Fruit fly (Drosophila melanogaster): ENCODE results near the gene CG42266.
A peak's percentile ranks its signal among the peaks of the same experiment; 100 is the strongest.

Gene CG42266

dm6 chr2L:16307026-16307703 lies 33.0 kb downstream of the CG42266 start, which contains the start of the genes CG5861 and Syx5:
Gene CG5861, minus strand, starts transcription at chr2L:16307298.
Gene Syx5, plus strand, starts transcription at chr2L:16307346.
- TF ChIP-seq noc (tag; optimal IDR thresholded peaks at IDR 0.05) = peak; percentile 74

- peak; percentile 44 for TF ChIP-seq noc (tag; optimal IDR thresholded peaks at IDR 0.05)
Observed at dm6 chr2L:16302773-16303279, 37.3 kb downstream of the CG42266 start, which contains the start of gene GMF. Gene GMF, minus strand, starts transcription at chr2L:16302954.

- no peak for TF ChIP-seq noc (tag; optimal IDR thresholded peaks at IDR 0.05)
Observed at dm6 chr2L:16299466-16300311, 40.5 kb downstream of the CG42266 start, which contains the start of the genes heix and CG17328. Gene heix, minus strand, starts transcription at chr2L:16299858. Gene CG17328, plus strand, starts transcription at chr2L:16299943.

dm6 chr2L:16293703-16294233 lies 46.4 kb downstream of the CG42266 start, which contains the start of gene Cyp303a1:
Gene Cyp303a1, plus strand, starts transcription at chr2L:16294183.
- TF ChIP-seq noc (tag; optimal IDR thresholded peaks at IDR 0.05) = no peak

dm6 chr2L:16292975-16293501 lies 47.1 kb downstream of the CG42266 start, which contains the start of gene CG13258:
Gene CG13258, minus strand, starts transcription at chr2L:16293025.
- no peak for TF ChIP-seq noc (tag; optimal IDR thresholded peaks at IDR 0.05)

DNA sequence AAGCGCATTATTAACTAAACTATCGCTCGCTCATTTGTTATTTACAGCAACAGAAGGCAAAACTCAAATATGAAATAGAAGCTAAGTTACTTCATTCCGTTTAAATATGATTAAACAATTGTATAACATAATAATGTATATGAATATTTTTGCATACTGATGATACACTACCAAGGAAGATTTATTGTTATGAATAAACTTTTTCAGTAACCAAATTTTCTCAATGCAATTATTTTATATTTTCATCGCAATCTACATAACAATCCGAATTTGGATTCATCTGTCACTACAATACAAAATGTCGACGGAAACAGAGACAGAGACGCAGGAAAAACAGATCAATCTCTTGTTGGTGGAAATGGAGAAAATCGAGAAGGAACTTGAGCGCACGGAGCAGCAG lies 49.2 kb downstream of the CG42266 start, which contains the start of gene CG17329:
TSS of gene CG17329 (plus strand) at position 301 of the 400 bp plus-strand sequence.
- no peak for TF ChIP-seq noc (tag; optimal IDR thresholded peaks at IDR 0.05)

DNA sequence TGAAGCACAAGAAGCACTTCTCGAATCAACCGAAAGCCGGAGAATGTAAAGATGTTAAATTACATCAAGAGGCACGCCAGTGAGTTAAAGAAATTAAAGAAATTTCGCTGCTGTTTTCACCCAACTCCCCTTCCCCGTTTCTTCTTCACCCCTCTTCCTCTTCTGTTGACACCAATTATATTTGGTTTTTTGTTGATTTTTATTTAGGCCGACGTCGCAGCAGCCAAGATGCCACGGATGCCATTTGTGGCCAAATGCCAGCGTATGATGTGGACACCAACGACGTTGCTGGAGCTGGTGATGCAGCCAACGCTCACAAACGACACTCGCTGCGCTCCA lies 51.8 kb downstream of the CG42266 start:
- no peak for TF ChIP-seq noc (tag; optimal IDR thresholded peaks at IDR 0.05)
